Worm (Caenorhabditis elegans): ENCODE data around the gene C14F11.4.

DNA sequence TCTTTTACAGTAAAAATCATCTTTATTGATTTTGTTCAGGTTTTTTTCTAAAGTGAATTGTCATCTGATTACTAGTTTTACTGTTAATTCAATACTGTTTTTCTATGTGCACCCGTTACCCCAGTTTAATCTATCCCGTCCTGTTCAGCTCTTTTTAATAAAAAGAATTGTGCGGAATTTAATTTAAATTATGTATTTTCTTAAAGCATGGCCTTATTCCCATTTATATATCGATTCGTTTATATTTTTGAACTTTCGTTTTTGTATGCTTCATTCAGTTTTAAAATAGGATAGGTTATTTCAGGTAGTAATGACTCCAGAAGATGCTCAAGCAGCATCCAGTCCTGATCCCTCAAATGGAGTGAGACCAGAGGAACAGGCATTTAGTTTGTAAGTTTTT, 33.9 kb upstream of the C14F11.4 start, which contains the start of gene W05H9.2:
- TF ChIP-seq nhr-102 (tag; optimal IDR thresholded peaks at IDR 0.05): no peak
- TF ChIP-seq ama-1 (optimal IDR thresholded peaks at IDR 0.05): no peak
- TF ChIP-seq snpc-4 (tag; optimal IDR thresholded peaks at IDR 0.05): no peak
- no peak for TF ChIP-seq R02D3.7 (tag; optimal IDR thresholded peaks at IDR 0.05)
- no peak for TF ChIP-seq dpl-1 (GFP tag; optimal IDR thresholded peaks at IDR 0.05)
